Fruit fly (Drosophila melanogaster) whole organism, embryonic: ENCODE results near the gene Dok.

Source experiments
- CG10209 ChIP-seq: fragments of 200-800 bp; sonication (Bioruptor generic); optimal IDR thresholded peaks from 3 replicates; lab custom pipeline; 2017; ENCODE audit warnings: missing biosample characterization, mild to moderate bottlenecking, missing genetic modification characterization, missing genetic modification reagents
- CG1024 ChIP-seq: fragments of 200-800 bp; sonication (Bioruptor generic); IDR thresholded peaks from 2 replicates; pipeline ENCODE4 v1.3.6; 2022; ENCODE audit warnings: missing biosample characterization, missing genetic modification characterization
- CG12219 ChIP-seq: fragments of 200-800 bp; sonication (Bioruptor generic); optimal IDR thresholded peaks from 3 replicates; lab custom pipeline; 2018; ENCODE audit warnings: missing biosample characterization, mild to moderate bottlenecking, missing genetic modification characterization
- CG12236 ChIP-seq: fragments of 200-800 bp; sonication (Bioruptor generic); optimal IDR thresholded peaks from 2 replicates; lab custom pipeline; 2016; ENCODE audit warnings: missing biosample characterization, missing genetic modification characterization
- CG13287 ChIP-seq: fragments of 200-800 bp; sonication (Bioruptor generic); IDR thresholded peaks from 2 replicates; pipeline ENCODE4 v1.3.6; 2022; ENCODE audit warnings: missing biosample characterization, missing genetic modification characterization; ENCODE audit not compliant: partially characterized antibody
- CG15696 ChIP-seq: fragments of 200-800 bp; sonication (Bioruptor generic); optimal IDR thresholded peaks from 2 replicates; lab custom pipeline; 2019; ENCODE audit warnings: missing biosample characterization, mild to moderate bottlenecking, missing genetic modification characterization, moderate library complexity
- CG17328 ChIP-seq: fragments of 200-800 bp; sonication (Bioruptor generic); IDR thresholded peaks from 2 replicates; pipeline ENCODE4 v1.3.6; 2022; ENCODE audit warnings: missing biosample characterization, missing genetic modification characterization
- CG17359 ChIP-seq: fragments of 200-800 bp; sonication (Bioruptor generic); optimal IDR thresholded peaks from 3 replicates; lab custom pipeline; 2018; ENCODE audit warnings: missing biosample characterization, mild to moderate bottlenecking, missing genetic modification characterization, moderate library complexity
- CG2199 ChIP-seq: fragments of 200-800 bp; sonication (Bioruptor generic); IDR thresholded peaks from 3 replicates; pipeline ENCODE4 v1.3.6; 2022; ENCODE audit warnings: missing biosample characterization, missing genetic modification characterization
- CG2202 ChIP-seq: fragments of 200-800 bp; sonication (Bioruptor generic); optimal IDR thresholded peaks from 2 replicates; lab custom pipeline; 2018; ENCODE audit warnings: missing biosample characterization, mild to moderate bottlenecking, missing genetic modification characterization
- CG31388 ChIP-seq: fragments of 200-800 bp; sonication (Bioruptor generic); optimal IDR thresholded peaks from 2 replicates; lab custom pipeline; 2016; ENCODE audit warnings: missing biosample characterization, missing genetic modification characterization
- CG3407 ChIP-seq: fragments of 200-800 bp; sonication (Bioruptor generic); optimal IDR thresholded peaks from 2 replicates; lab custom pipeline; 2018; ENCODE audit warnings: missing biosample characterization, mild to moderate bottlenecking, missing genetic modification characterization
- CG6765 ChIP-seq: fragments of 200-800 bp; sonication (Bioruptor generic); optimal IDR thresholded peaks from 3 replicates; lab custom pipeline; 2017; ENCODE audit warnings: missing biosample characterization, mild to moderate bottlenecking, missing genetic modification characterization
- CG8089 ChIP-seq: fragments of 200-800 bp; sonication (Bioruptor generic); optimal IDR thresholded peaks from 3 replicates; lab custom pipeline; 2016; ENCODE audit warnings: missing biosample characterization, missing genetic modification characterization
- CG8290 ChIP-seq, 3 experiments: fragments of 200-800 bp; sonication (Bioruptor generic); optimal IDR thresholded peaks; 2 replicates each; lab custom pipeline; 2016 to 2019; ENCODE audit warnings: missing biosample characterization in 3 of 3, missing genetic modification characterization in 3 of 3, mild to moderate bottlenecking in 2 of 3, moderate library complexity in 1 of 3
- CG8478 ChIP-seq: fragments of >200 bp; optimal IDR thresholded peaks from 2 replicates; lab custom pipeline; 2018
- CG8924 ChIP-seq: fragments of 200-800 bp; optimal IDR thresholded peaks from 3 replicates; lab custom pipeline; 2019; ENCODE audit warnings: missing biosample characterization, mild to moderate bottlenecking, missing genetic modification characterization, moderate library complexity
- CG8944 ChIP-seq: fragments of 200-800 bp; sonication (Bioruptor generic); optimal IDR thresholded peaks from 3 replicates; lab custom pipeline; 2016; ENCODE audit warnings: missing biosample characterization, missing genetic modification characterization
- CoRest ChIP-seq: fragments of 200-800 bp; sonication (Bioruptor generic); optimal IDR thresholded peaks from 3 replicates; lab custom pipeline; 2018; ENCODE audit warnings: missing biosample characterization, mild to moderate bottlenecking, missing genetic modification characterization, moderate library complexity
- Dad ChIP-seq: fragments of 200-800 bp; sonication (Bioruptor generic); optimal IDR thresholded peaks from 3 replicates; lab custom pipeline; 2016; ENCODE audit warnings: missing biosample characterization, missing genetic modification characterization
- Dip3 ChIP-seq: fragments of 200-800 bp; sonication (Bioruptor generic); optimal IDR thresholded peaks from 3 replicates; lab custom pipeline; 2016; ENCODE audit warnings: missing biosample characterization, missing genetic modification characterization
- E2f1 ChIP-seq: fragments of 200-800 bp; sonication (Bioruptor generic); IDR thresholded peaks from 2 replicates; pipeline ENCODE4 v1.3.6; 2022; ENCODE audit warnings: missing biosample characterization, missing genetic modification characterization
- Elba2 ChIP-seq: fragments of 200-800 bp; sonication (Bioruptor generic); optimal IDR thresholded peaks from 3 replicates; lab custom pipeline; 2016; ENCODE audit warnings: missing biosample characterization, missing genetic modification characterization
- Ets97D ChIP-seq: fragments of 200-800 bp; sonication (Bioruptor generic); optimal IDR thresholded peaks from 3 replicates; lab custom pipeline; 2016; ENCODE audit warnings: missing biosample characterization, missing genetic modification characterization
- Fer2 ChIP-seq: fragments of 200-800 bp; sonication (Bioruptor generic); optimal IDR thresholded peaks from 2 replicates; lab custom pipeline; 2018; ENCODE audit warnings: missing biosample characterization, mild to moderate bottlenecking, missing genetic modification characterization, moderate library complexity
- Hr3 ChIP-seq: fragments of 200-800 bp; sonication (Bioruptor generic); optimal IDR thresholded peaks from 3 replicates; lab custom pipeline; 2016; ENCODE audit warnings: missing biosample characterization, missing genetic modification characterization
- Hsf ChIP-seq: fragments of 200-800 bp; sonication (Bioruptor generic); optimal IDR thresholded peaks from 3 replicates; lab custom pipeline; 2016; ENCODE audit warnings: missing biosample characterization, missing genetic modification characterization
- Kr ChIP-seq: fragments of 200-800 bp; sonication (Bioruptor generic); optimal IDR thresholded peaks from 2 replicates; lab custom pipeline; 2017; ENCODE audit warnings: missing biosample characterization, mild to moderate bottlenecking, missing genetic modification characterization
- NFAT ChIP-seq: fragments of 200-800 bp; sonication (Bioruptor generic); IDR thresholded peaks from 2 replicates; pipeline ENCODE4 v1.3.6; 2022; ENCODE audit warnings: missing biosample characterization, missing genetic modification characterization
- TFAM ChIP-seq: fragments of 200-800 bp; sonication (Bioruptor generic); optimal IDR thresholded peaks from 2 replicates; lab custom pipeline; 2017; ENCODE audit warnings: missing biosample characterization, missing genetic modification characterization, inconsistent platforms
- ac ChIP-seq: fragments of 200-800 bp; sonication (Bioruptor generic); optimal IDR thresholded peaks from 3 replicates; lab custom pipeline; 2017; ENCODE audit warnings: missing biosample characterization, mild to moderate bottlenecking, missing genetic modification characterization
- ap ChIP-seq: fragments of 200-800 bp; sonication (Bioruptor generic); IDR thresholded peaks from 2 replicates; pipeline ENCODE4 v1.3.6; 2022; ENCODE audit warnings: missing biosample characterization, missing genetic modification characterization
- bab2 ChIP-seq: fragments of 200-800 bp; sonication (Bioruptor generic); optimal IDR thresholded peaks from 2 replicates; lab custom pipeline; 2016; ENCODE audit warnings: missing biosample characterization, missing genetic modification characterization
- cad ChIP-seq: fragments of >200 bp; optimal IDR thresholded peaks from 2 replicates; lab custom pipeline; 2017; ENCODE audit warnings: missing biosample characterization, missing genetic modification characterization
- cas ChIP-seq: fragments of 200-800 bp; sonication (Bioruptor generic); IDR thresholded peaks from 2 replicates; pipeline ENCODE4 v1.3.6; 2022; ENCODE audit warnings: missing biosample characterization, missing genetic modification characterization
- ci ChIP-seq: fragments of 200-800 bp; sonication (Bioruptor generic); IDR thresholded peaks from 3 replicates; pipeline ENCODE4 v1.3.6; 2022; ENCODE audit warnings: missing biosample characterization, missing genetic modification characterization
- cwo ChIP-seq: fragments of 200-800 bp; sonication (Bioruptor generic); optimal IDR thresholded peaks from 3 replicates; lab custom pipeline; 2017; ENCODE audit warnings: missing biosample characterization, missing genetic modification characterization, mild to moderate bottlenecking, moderate library complexity, missing genetic modification reagents
- ham ChIP-seq: fragments of 200-800 bp; sonication (Bioruptor generic); IDR thresholded peaks from 2 replicates; pipeline ENCODE4 v1.3.6; 2022; ENCODE audit warnings: missing biosample characterization, missing genetic modification characterization
- her ChIP-seq: fragments of 200-800 bp; sonication (Bioruptor generic); optimal IDR thresholded peaks from 2 replicates; lab custom pipeline; 2016; ENCODE audit warnings: missing biosample characterization, missing genetic modification characterization
- jigr1 ChIP-seq: fragments of 200-800 bp; sonication (Bioruptor generic); IDR thresholded peaks from 3 replicates; pipeline ENCODE4 v1.3.6; 2022; ENCODE audit warnings: missing biosample characterization, missing genetic modification characterization
- nau ChIP-seq: fragments of 200-800 bp; sonication (Bioruptor generic); optimal IDR thresholded peaks from 3 replicates; lab custom pipeline; 2017; ENCODE audit warnings: missing biosample characterization, mild to moderate bottlenecking, missing genetic modification characterization, missing genetic modification reagents
- nmo ChIP-seq: fragments of 200-800 bp; sonication (Bioruptor generic); optimal IDR thresholded peaks from 2 replicates; lab custom pipeline; 2018; ENCODE audit warnings: missing biosample characterization, mild to moderate bottlenecking, missing genetic modification characterization, moderate library complexity
- onecut ChIP-seq: fragments of 200-800 bp; sonication (Bioruptor generic); IDR thresholded peaks from 2 replicates; pipeline ENCODE4 v1.3.6; 2022; ENCODE audit warnings: missing biosample characterization, missing genetic modification characterization
- org-1 ChIP-seq: fragments of 200-800 bp; sonication (Bioruptor generic); optimal IDR thresholded peaks from 2 replicates; lab custom pipeline; 2017; ENCODE audit warnings: missing biosample characterization, missing genetic modification characterization
- prd ChIP-seq, 3 experiments: fragments of >200 bp in 2 of 3; fragments of 200-800 bp in 1 of 3; sonication (Bioruptor generic) in 1 of 3; optimal IDR thresholded peaks in 2 of 3; IDR thresholded peaks in 1 of 3; 2 replicates in 2 of 3; 3 replicates in 1 of 3; pipeline versions ENCODE4 v1.3.6 to Lab custom; 2017 to 2022; ENCODE audit warnings: missing biosample characterization in 1 of 3, missing genetic modification characterization in 1 of 3
- pzg ChIP-seq: fragments of 200-800 bp; sonication (Bioruptor generic); optimal IDR thresholded peaks from 3 replicates; lab custom pipeline; 2018; ENCODE audit warnings: missing biosample characterization, mild to moderate bottlenecking, missing genetic modification characterization, moderate library complexity
- sr ChIP-seq: fragments of 200-800 bp; sonication (Bioruptor generic); IDR thresholded peaks from 3 replicates; pipeline ENCODE4 v1.3.6; 2022; ENCODE audit warnings: missing biosample characterization, missing genetic modification characterization
- trem ChIP-seq: fragments of 200-800 bp; optimal IDR thresholded peaks from 3 replicates; lab custom pipeline; 2019; ENCODE audit warnings: missing biosample characterization, mild to moderate bottlenecking, missing genetic modification characterization, moderate library complexity
- tup ChIP-seq: fragments of 200-800 bp; sonication (Bioruptor generic); optimal IDR thresholded peaks from 2 replicates; lab custom pipeline; 2016; ENCODE audit warnings: missing biosample characterization, mild to moderate bottlenecking, missing genetic modification characterization, moderate library complexity
- tx ChIP-seq: fragments of 200-800 bp; sonication (Bioruptor generic); optimal IDR thresholded peaks from 2 replicates; lab custom pipeline; 2016; ENCODE audit warnings: missing biosample characterization, missing genetic modification characterization
- zen ChIP-seq: fragments of 200-800 bp; sonication (Bioruptor generic); optimal IDR thresholded peaks from 3 replicates; lab custom pipeline; 2018; ENCODE audit warnings: missing biosample characterization, mild to moderate bottlenecking, missing genetic modification characterization, moderate library complexity

Dok gene

dm6 chrX:7332493-7332892 is 8.5 kb downstream of the Dok start (continued):
- TF ChIP-seq ham (GFP tag; lab: Robert Waterston, UW) (0 out of 2 replicates have a peak, but pooled peaks have one; percentile 23), CG10209 (GFP tag; lab: Kevin White, UChicago) (peak; percentile 57), sr (no peak), her (peak; percentile 77), CG31388 (GFP tag; lab: Kevin White, UChicago) (peak; percentile 17), CG1024 (GFP tag; lab: Robert Waterston, UW) (no peak), nau (GFP tag; lab: Kevin White, UChicago) (peak; percentile 22), nmo (GFP tag; lab: Kevin White, UChicago) (peak; percentile 53), CG12236 (GFP tag; lab: Kevin White, UChicago) (no peak), CG2199 (GFP tag; lab: Robert Waterston, UW) (no peak), CG8089 (GFP tag; lab: Kevin White, UChicago) (peak; percentile 60), CG8944 (peak; percentile 55), Hsf (GFP tag; lab: Kevin White, UChicago) (peak; percentile 73), Fer2 (tag; lab: Kevin White, UChicago) (peak; percentile 16), prd (optimal IDR thresholded peaks at IDR 0.05; lab: Kevin White, UChicago) (no peak), prd (GFP tag; IDR thresholded peaks at IDR 0.05; lab: Robert Waterston, UW) (peak; percentile 70), Elba2 (no peak), jigr1 (no peak), CG3407 (no peak), CG17359 (tag; lab: Kevin White, UChicago) (peak; percentile 52), CG8478 (no peak), Hr3 (GFP tag; lab: Kevin White, UChicago) (peak; percentile 51), CG17328 (GFP tag; lab: Robert Waterston, UW) (peak; percentile 45; the same call in 1 of the 2 replicates), CG8290 (GFP tag; optimal IDR thresholded peaks at IDR 0.05; lab: Kevin White, UChicago) (no peak), CG8290 (tag; optimal IDR thresholded peaks at IDR 0.05; lab: Kevin White, UChicago) (peak in 1 of 2 experiments; percentile 89), onecut (GFP tag; lab: Robert Waterston, UW) (no peak), cas (GFP tag; lab: Robert Waterston, UW) (0 out of 2 replicates have a peak, but pooled peaks have one; percentile 17), CG12219 (peak; percentile 53), Ets97D (peak; percentile 21), CoRest (peak; percentile 52), org-1 (GFP tag; lab: Kevin White, UChicago) (peak; percentile 24), ap (0 out of 2 replicates have a peak, but pooled peaks have one; percentile 7), ci (GFP tag; lab: Robert Waterston, UW) (peak; percentile 59; the same call in 1 of the 3 replicates), CG2202 (tag; lab: Kevin White, UChicago) (no peak), ac (GFP tag; lab: Kevin White, UChicago) (no peak), tx (GFP tag; lab: Kevin White, UChicago) (peak; percentile 60), CG6765 (no peak), E2f1 (GFP tag; lab: Robert Waterston, UW) (peak; percentile 46), cad (no peak), CG8924 (tag; lab: Kevin White, UChicago) (peak; percentile 45), Dip3 (GFP tag; lab: Kevin White, UChicago) (peak; percentile 51), Dad (GFP tag; lab: Kevin White, UChicago) (peak; percentile 24), tup (GFP tag; lab: Kevin White, UChicago) (peak; percentile 24), NFAT (GFP tag; lab: Robert Waterston, UW) (peak; percentile 63), bab2 (peak; percentile 73), zen (tag; lab: Kevin White, UChicago) (no peak), CG15696 (tag; lab: Kevin White, UChicago) (no peak), Kr (GFP tag; lab: Kevin White, UChicago) (no peak), trem (tag; lab: Kevin White, UChicago) (no peak), TFAM (GFP tag; lab: Kevin White, UChicago) (no peak), pzg (GFP tag; lab: Kevin White, UChicago) (no peak), CG13287 (GFP tag; lab: Robert Waterston, UW) (no peak), cwo (GFP tag; lab: Kevin White, UChicago) (peak; percentile 75)
